Fruit fly (Drosophila melanogaster) whole organism, adult: Measurements from ENCODE around the gene CG42747.

Experiments
- CG11617 ChIP-seq: fragments of 200-800 bp; sonication (Bioruptor generic); optimal IDR thresholded peaks from 2 replicates; lab custom pipeline; 2017; ENCODE audit warnings: mild to moderate bottlenecking, missing biosample characterization, missing genetic modification reagents, missing genetic modification characterization
- CG14711 ChIP-seq: fragments of 200-800 bp; sonication (Bioruptor generic); optimal IDR thresholded peaks from 2 replicates; lab custom pipeline; 2018; ENCODE audit warnings: missing biosample characterization, mild to moderate bottlenecking, missing genetic modification characterization, moderate library complexity
- Clk ChIP-seq: fragments of 200-800 bp; sonication (Bioruptor generic); optimal IDR thresholded peaks from 2 replicates; lab custom pipeline; 2017; ENCODE audit warnings: missing biosample characterization, missing genetic modification characterization
- Mnt ChIP-seq: fragments of 200-800 bp; sonication (Bioruptor generic); optimal IDR thresholded peaks from 2 replicates; lab custom pipeline; 2016; ENCODE audit warnings: missing biosample characterization, mild to moderate bottlenecking, missing genetic modification characterization
- bab1 ChIP-seq: fragments of 200-800 bp; sonication (Bioruptor generic); optimal IDR thresholded peaks from 3 replicates; lab custom pipeline; 2019; ENCODE audit warnings: missing biosample characterization, mild to moderate bottlenecking, missing genetic modification characterization, moderate library complexity
- ovo ChIP-seq: fragments of 200-800 bp; sonication (Bioruptor generic); optimal IDR thresholded peaks from 2 replicates; lab custom pipeline; 2016; ENCODE audit warnings: missing biosample characterization, missing genetic modification characterization

DNA sequence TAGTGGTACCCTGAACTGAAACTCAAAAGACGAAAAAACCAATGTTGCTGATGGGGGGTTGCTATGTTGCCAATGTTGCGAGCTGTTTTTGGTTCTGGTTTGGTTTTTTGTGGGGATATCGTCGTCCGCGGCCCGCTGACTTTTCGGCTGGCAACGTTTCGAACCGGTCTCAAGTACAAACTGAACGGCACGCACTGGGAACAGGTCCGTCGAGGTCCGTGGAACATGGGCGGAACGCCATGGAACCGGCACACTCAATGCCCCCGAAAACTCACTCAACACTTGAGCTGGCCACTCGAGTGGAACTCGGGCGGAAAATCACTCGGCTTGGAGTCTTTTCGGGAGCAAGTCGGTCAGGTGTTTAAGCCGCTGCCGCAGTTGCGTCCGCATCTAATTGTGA lies 48.2 kb upstream of the CG42747 start, which contains the start of gene CG13300:
- TF ChIP-seq Mnt (GFP tag; lab: Kevin White, UChicago) = no peak
- no peak for TF ChIP-seq CG11617 (GFP tag; lab: Kevin White, UChicago)
- TF ChIP-seq ovo (GFP tag; lab: Kevin White, UChicago) = no peak
- TF ChIP-seq bab1 (GFP tag; lab: Kevin White, UChicago) = no peak
- TF ChIP-seq Clk = no peak
- TF ChIP-seq CG14711 = no peak
